Worm (Caenorhabditis elegans) whole organism, L3 larva: Measurements from ENCODE around the gene T14E8.2.
A peak's percentile ranks its signal among the peaks of the same experiment; 100 is the strongest.

Experiments used
- R02D3.7 ChIP-seq: fragments of 150-350 bp; optimal IDR thresholded peaks from 2 replicates; lab custom pipeline; 2014; ENCODE audit warnings: missing biosample characterization, missing genetic modification characterization
- ZK546.5 ChIP-seq: sonication (generic microtip); optimal IDR thresholded peaks from 2 replicates; lab custom pipeline; 2017; ENCODE audit warnings: missing biosample characterization, missing genetic modification characterization
- aly-2 ChIP-seq: fragments of 150-350 bp; optimal IDR thresholded peaks from 2 replicates; lab custom pipeline; 2014; ENCODE audit warnings: missing biosample characterization, missing genetic modification characterization
- ama-1 ChIP-seq: fragments of 150-350 bp; optimal IDR thresholded peaks from 2 replicates; lab custom pipeline; 2018
- ceh-16 ChIP-seq: sonication (generic microtip); optimal IDR thresholded peaks from 2 replicates; lab custom pipeline; 2017; ENCODE audit warnings: missing biosample characterization, missing genetic modification characterization
- ceh-28 ChIP-seq: fragments of 150-350 bp; optimal IDR thresholded peaks from 2 replicates; lab custom pipeline; 2014; ENCODE audit warnings: missing biosample characterization, missing genetic modification reagents, missing genetic modification characterization
- ceh-82 ChIP-seq: fragments of 150-350 bp; optimal IDR thresholded peaks from 2 replicates; lab custom pipeline; 2014; ENCODE audit warnings: missing biosample characterization, missing genetic modification characterization
- ceh-9 ChIP-seq: sonication (generic microtip); optimal IDR thresholded peaks from 2 replicates; lab custom pipeline; 2018; ENCODE audit warnings: missing biosample characterization, missing genetic modification characterization
- daf-12 ChIP-seq: fragments of 150-350 bp; optimal IDR thresholded peaks from 2 replicates; lab custom pipeline; 2014; ENCODE audit warnings: missing biosample characterization, missing genetic modification reagents, missing genetic modification characterization
- egl-27 ChIP-seq: sonication (generic microtip); optimal IDR thresholded peaks from 4 replicates; lab custom pipeline; 2017; ENCODE audit warnings: missing biosample characterization, missing genetic modification reagents, missing genetic modification characterization
- egl-5 ChIP-seq: fragments of 150-350 bp; optimal IDR thresholded peaks from 2 replicates; lab custom pipeline; 2017; ENCODE audit warnings: missing biosample characterization, missing genetic modification reagents, missing genetic modification characterization, inconsistent platforms
- elt-1 ChIP-seq: fragments of 150-350 bp; optimal IDR thresholded peaks from 2 replicates; lab custom pipeline; 2014; ENCODE audit warnings: missing biosample characterization, missing genetic modification characterization
- elt-2 ChIP-seq: sonication (generic microtip); optimal IDR thresholded peaks from 2 replicates; lab custom pipeline; 2016; ENCODE audit warnings: missing genetic modification reagents, mild to moderate bottlenecking, missing genetic modification characterization, missing compliant biosample characterization
- elt-3 ChIP-seq, 3 experiments: fragments of 150-350 bp in 1 of 3; sonication (generic microtip) in 2 of 3; optimal IDR thresholded peaks; 2 replicates in 2 of 3; 4 replicates in 1 of 3; lab custom pipeline; 2014 to 2017; ENCODE audit warnings: missing biosample characterization in 3 of 3, missing genetic modification characterization in 3 of 3
- eor-1 ChIP-seq, 2 experiments: fragments of 150-350 bp; optimal IDR thresholded peaks; 2 replicates each; lab custom pipeline; 2014 to 2018; ENCODE audit warnings: missing biosample characterization in 2 of 2, missing genetic modification characterization in 2 of 2
- fkh-10 ChIP-seq: sonication (generic microtip); optimal IDR thresholded peaks from 2 replicates; lab custom pipeline; 2017; ENCODE audit warnings: missing biosample characterization, missing genetic modification reagents, missing genetic modification characterization
- fkh-2 ChIP-seq: fragments of 150-350 bp; optimal IDR thresholded peaks from 2 replicates; lab custom pipeline; 2014; ENCODE audit warnings: missing biosample characterization, missing genetic modification reagents, missing genetic modification characterization
- fos-1 ChIP-seq: fragments of 150-350 bp; optimal IDR thresholded peaks from 2 replicates; lab custom pipeline; 2014; ENCODE audit warnings: missing biosample characterization, missing genetic modification characterization
- hmg-11 ChIP-seq: sonication (generic microtip); optimal IDR thresholded peaks from 2 replicates; lab custom pipeline; 2016; ENCODE audit warnings: missing genetic modification characterization, missing compliant biosample characterization
- jun-1 ChIP-seq: fragments of 150-350 bp; optimal IDR thresholded peaks from 2 replicates; lab custom pipeline; 2014; ENCODE audit warnings: missing biosample characterization, missing genetic modification reagents, missing genetic modification characterization
- lin-15B ChIP-seq: fragments of 150-350 bp; optimal IDR thresholded peaks from 2 replicates; lab custom pipeline; 2014; ENCODE audit warnings: missing biosample characterization, missing genetic modification characterization
- lin-39 ChIP-seq: fragments of 150-350 bp; optimal IDR thresholded peaks from 2 replicates; lab custom pipeline; 2018; ENCODE audit warnings: missing biosample characterization, missing genetic modification reagents, missing genetic modification characterization
- lsy-12 ChIP-seq: sonication (generic microtip); optimal IDR thresholded peaks from 2 replicates; lab custom pipeline; 2016; ENCODE audit warnings: mild to moderate bottlenecking, missing genetic modification characterization, missing compliant biosample characterization
- mdl-1 ChIP-seq: fragments of 150-350 bp; optimal IDR thresholded peaks from 2 replicates; lab custom pipeline; 2014; ENCODE audit warnings: missing biosample characterization, missing genetic modification characterization
- mml-1 ChIP-seq: fragments of 150-350 bp; sonication (generic microtip); optimal IDR thresholded peaks from 3 replicates; lab custom pipeline; 2014; ENCODE audit warnings: missing biosample characterization, missing genetic modification characterization
- nfya-1 ChIP-seq: sonication (generic microtip); optimal IDR thresholded peaks from 2 replicates; lab custom pipeline; 2017; ENCODE audit warnings: missing genetic modification characterization, mild to moderate bottlenecking, missing compliant biosample characterization, antibody characterized with exemption, moderate library complexity; ENCODE audit not compliant: insufficient read depth
- nhr-11 ChIP-seq: fragments of 150-350 bp; optimal IDR thresholded peaks from 2 replicates; lab custom pipeline; 2014; ENCODE audit warnings: missing biosample characterization, missing genetic modification characterization
- nhr-12 ChIP-seq: fragments of 150-350 bp; optimal IDR thresholded peaks from 2 replicates; lab custom pipeline; 2014; ENCODE audit warnings: missing biosample characterization, missing genetic modification characterization
- nhr-23 ChIP-seq: fragments of 150-350 bp; optimal IDR thresholded peaks from 2 replicates; lab custom pipeline; 2014; ENCODE audit warnings: missing biosample characterization, missing genetic modification reagents, missing genetic modification characterization
- nhr-237 ChIP-seq: fragments of 150-350 bp; optimal IDR thresholded peaks from 2 replicates; lab custom pipeline; 2014; ENCODE audit warnings: missing biosample characterization, missing genetic modification characterization
- nhr-25 ChIP-seq: sonication (generic microtip); optimal IDR thresholded peaks from 2 replicates; lab custom pipeline; 2017; ENCODE audit warnings: missing biosample characterization, missing genetic modification characterization
- nhr-28 ChIP-seq: fragments of 150-350 bp; optimal IDR thresholded peaks from 2 replicates; lab custom pipeline; 2014; ENCODE audit warnings: missing biosample characterization, missing genetic modification characterization
- nhr-43 ChIP-seq: sonication (generic microtip); optimal IDR thresholded peaks from 2 replicates; lab custom pipeline; 2016; ENCODE audit warnings: mild to moderate bottlenecking, missing genetic modification characterization, missing compliant biosample characterization; ENCODE audit not compliant: poor library complexity, severe bottlenecking
- nhr-67 ChIP-seq: fragments of 150-350 bp; optimal IDR thresholded peaks from 2 replicates; lab custom pipeline; 2014; ENCODE audit warnings: missing biosample characterization, missing genetic modification characterization
- nhr-76 ChIP-seq: fragments of 150-350 bp; sonication (generic microtip); optimal IDR thresholded peaks from 5 replicates; lab custom pipeline; 2014; ENCODE audit warnings: missing biosample characterization, missing genetic modification characterization
- nhr-77 ChIP-seq: fragments of 150-350 bp; optimal IDR thresholded peaks from 2 replicates; lab custom pipeline; 2014; ENCODE audit warnings: missing biosample characterization, missing genetic modification characterization
- pha-4 ChIP-seq: fragments of 150-350 bp; optimal IDR thresholded peaks from 2 replicates; lab custom pipeline; 2014; ENCODE audit warnings: missing biosample characterization, missing genetic modification reagents, missing genetic modification characterization
- pqm-1 ChIP-seq: fragments of 150-350 bp; optimal IDR thresholded peaks from 2 replicates; lab custom pipeline; 2017; ENCODE audit warnings: missing biosample characterization, missing genetic modification characterization, inconsistent platforms
- sea-2 ChIP-seq: fragments of 150-350 bp; sonication (generic microtip); optimal IDR thresholded peaks from 4 replicates; lab custom pipeline; 2014; ENCODE audit warnings: missing biosample characterization, missing genetic modification reagents, missing genetic modification characterization
- skn-1 ChIP-seq: fragments of 150-350 bp; optimal IDR thresholded peaks from 2 replicates; lab custom pipeline; 2014; ENCODE audit warnings: missing biosample characterization, missing genetic modification characterization
- snpc-4 ChIP-seq: fragments of 150-350 bp; optimal IDR thresholded peaks from 2 replicates; lab custom pipeline; 2014; ENCODE audit warnings: missing biosample characterization, missing genetic modification characterization
- tbx-2 ChIP-seq: sonication (generic microtip); optimal IDR thresholded peaks from 2 replicates; lab custom pipeline; 2016; ENCODE audit warnings: mild to moderate bottlenecking, missing genetic modification characterization, missing compliant biosample characterization
- unc-39 ChIP-seq: sonication (generic microtip); optimal IDR thresholded peaks from 4 replicates; lab custom pipeline; 2017; ENCODE audit warnings: missing biosample characterization, missing genetic modification characterization
- unc-62 ChIP-seq: fragments of 150-350 bp; sonication (generic microtip); optimal IDR thresholded peaks from 4 replicates; lab custom pipeline; 2014; ENCODE audit warnings: missing biosample characterization, missing genetic modification reagents, missing genetic modification characterization
- zag-1 ChIP-seq: fragments of 150-350 bp; optimal IDR thresholded peaks from 2 replicates; lab custom pipeline; 2014; ENCODE audit warnings: missing biosample characterization, missing genetic modification characterization
- ztf-11 ChIP-seq: fragments of 150-350 bp; optimal IDR thresholded peaks from 2 replicates; lab custom pipeline; 2014; ENCODE audit warnings: missing biosample characterization, missing genetic modification characterization
- ztf-4 ChIP-seq: fragments of 150-350 bp; optimal IDR thresholded peaks from 2 replicates; lab custom pipeline; 2014; ENCODE audit warnings: missing biosample characterization, missing genetic modification characterization

The T14E8.2 gene

DNA sequence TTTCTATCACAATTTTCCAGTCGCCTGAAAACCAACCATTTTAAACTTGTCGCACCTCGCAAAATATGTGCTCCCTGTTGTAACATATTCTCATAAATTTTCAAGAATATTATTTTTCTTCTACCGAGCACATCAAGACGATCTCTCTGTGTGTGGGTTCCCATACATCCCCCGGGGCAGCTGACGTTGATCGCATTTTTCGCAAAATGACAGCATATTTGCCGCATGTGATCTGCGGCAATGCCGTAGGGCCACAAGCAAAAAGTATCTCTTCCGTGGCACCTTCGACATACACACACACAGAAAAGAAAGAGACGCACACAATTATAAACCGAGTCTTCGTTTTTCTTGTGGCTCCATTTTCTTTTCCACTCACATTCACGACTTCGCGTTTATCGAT is 48.9 kb downstream of the T14E8.2 start:
- TF ChIP-seq elt-3 (tag; optimal IDR thresholded peaks at IDR 0.05; lab: Kevin White, UChicago) (no peak), egl-27 (tag; lab: Kevin White, UChicago) (no peak), tbx-2 (no peak), lin-39 (tag; lab: Kevin White, UChicago) (peak; percentile 23), pqm-1 (tag; lab: Kevin White, UChicago) (no peak), nfya-1 (tag; lab: Kevin White, UChicago) (peak; percentile 29), nhr-28 (tag; lab: Kevin White, UChicago) (no peak), zag-1 (tag; lab: Kevin White, UChicago) (no peak), nhr-23 (no peak), nhr-25 (tag; lab: Kevin White, UChicago) (no peak), skn-1 (tag; lab: Kevin White, UChicago) (no peak), egl-5 (tag; lab: Kevin White, UChicago) (peak; percentile 24)
- TF ChIP-seq, all 47 proteins: peak for 3

DNA sequence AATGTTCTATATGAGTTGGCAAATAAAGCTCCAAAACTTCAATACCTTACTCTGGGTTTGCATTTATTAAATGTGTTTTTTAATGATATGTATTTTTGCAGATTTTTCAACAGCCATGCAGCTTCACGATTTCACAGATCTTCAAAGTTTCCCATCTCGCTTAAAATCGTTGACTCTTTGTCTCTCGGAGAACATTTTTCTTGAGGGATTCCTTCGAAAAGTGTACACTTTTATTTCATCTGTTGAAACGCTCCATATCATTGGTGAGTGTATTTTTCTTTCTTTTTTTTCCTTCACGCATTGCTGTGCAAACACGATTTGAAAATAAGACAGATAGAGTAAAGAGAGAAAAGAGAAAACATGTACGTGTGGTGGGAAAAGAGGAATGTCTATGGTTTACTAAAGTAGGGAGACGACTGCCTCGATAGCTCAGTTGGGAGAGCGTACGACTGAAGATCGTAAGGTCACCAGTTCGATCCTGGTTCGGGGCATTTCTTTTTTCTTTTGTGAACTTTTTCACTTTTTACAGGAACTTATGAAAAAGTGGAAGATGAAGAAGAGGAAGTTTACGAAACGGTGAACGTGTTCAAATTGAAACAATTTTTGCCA is 50.5 kb downstream of the T14E8.2 start:
- TF ChIP-seq nhr-43 (tag; lab: Kevin White, UChicago) = peak; percentile 40
- TF ChIP-seq zag-1 (tag; lab: Kevin White, UChicago) = no peak
- peak; percentile 16 for TF ChIP-seq unc-62 (GFP tag; lab: Kevin White, UChicago)
- TF ChIP-seq daf-12 (tag; lab: Kevin White, UChicago) = no peak
- TF ChIP-seq pqm-1 (tag; lab: Kevin White, UChicago) = peak; percentile 20
- peak; percentile 36 for TF ChIP-seq ztf-11 (tag; lab: Kevin White, UChicago)
- no peak for TF ChIP-seq nhr-237 (tag; lab: Kevin White, UChicago)
- no peak for TF ChIP-seq nhr-12 (tag; lab: Kevin White, UChicago)
- TF ChIP-seq ztf-4 = no peak
- no peak for TF ChIP-seq fos-1
- TF ChIP-seq egl-27 (tag; lab: Kevin White, UChicago) = no peak
- TF ChIP-seq egl-5 (tag; lab: Kevin White, UChicago) = no peak
- TF ChIP-seq jun-1 = no peak
- TF ChIP-seq lin-15B = no peak
- TF ChIP-seq hmg-11 (tag; lab: Kevin White, UChicago) = peak; percentile 93
- TF ChIP-seq ceh-16 (tag; lab: Kevin White, UChicago) = no peak
- TF ChIP-seq elt-1 (tag; lab: Kevin White, UChicago) = no peak
- TF ChIP-seq tbx-2 = peak; percentile 58
- TF ChIP-seq fkh-10 = no peak
- TF ChIP-seq sea-2 (GFP tag; lab: Kevin White, UChicago) = no peak
- no peak for TF ChIP-seq elt-3 (tag; optimal IDR thresholded peaks at IDR 0.05; lab: Kevin White, UChicago)
- no peak for TF ChIP-seq ama-1 (lab: Kevin White, UChicago)
- TF ChIP-seq aly-2 (tag; lab: Kevin White, UChicago) = no peak
- TF ChIP-seq skn-1 (tag; lab: Kevin White, UChicago) = no peak
- TF ChIP-seq snpc-4 (tag; lab: Kevin White, UChicago) = no peak
- TF ChIP-seq nhr-28 (tag; lab: Kevin White, UChicago) = no peak
- TF ChIP-seq fkh-2 = no peak
- TF ChIP-seq unc-39 = no peak
- no peak for TF ChIP-seq ZK546.5 (tag; lab: Kevin White, UChicago)
- peak; percentile 35 for TF ChIP-seq elt-2 (tag; lab: Kevin White, UChicago)
- TF ChIP-seq lin-39 (tag; lab: Kevin White, UChicago) = peak; percentile 37
- TF ChIP-seq nhr-11 (tag; lab: Kevin White, UChicago) = peak; percentile 29
- no peak for TF ChIP-seq nhr-76 (tag; lab: Kevin White, UChicago)
- TF ChIP-seq lsy-12 (tag; lab: Kevin White, UChicago) = peak; percentile 18
- no peak for TF ChIP-seq ceh-82 (tag; lab: Kevin White, UChicago)
- no peak for TF ChIP-seq mdl-1 (tag; lab: Kevin White, UChicago)
- TF ChIP-seq nhr-77 (tag; lab: Kevin White, UChicago) = no peak
- no peak for TF ChIP-seq nhr-25 (tag; lab: Kevin White, UChicago)
- no peak for TF ChIP-seq nhr-67
- peak in 1 of 2 experiments; percentile 64 for TF ChIP-seq eor-1 (tag; optimal IDR thresholded peaks at IDR 0.05; lab: Kevin White, UChicago)
- TF ChIP-seq mml-1 (tag; lab: Kevin White, UChicago) = no peak
- no peak for TF ChIP-seq ceh-9 (tag; lab: Kevin White, UChicago)
- TF ChIP-seq R02D3.7 = peak; percentile 49
- TF ChIP-seq nfya-1 (tag; lab: Kevin White, UChicago) = peak; percentile 50
- no peak for TF ChIP-seq ceh-28 (tag; lab: Kevin White, UChicago)
- TF ChIP-seq nhr-23 = no peak
- peak; percentile 74 for TF ChIP-seq pha-4 (tag; lab: Kevin White, UChicago)
